Worm (Caenorhabditis elegans) whole organism, L3 larva: ENCODE results near the gene ska-3.
A peak's percentile ranks its signal among the peaks of the same experiment; 100 is the strongest.

Experiments used
- elt-1 ChIP-seq: fragments of 150-350 bp; optimal IDR thresholded peaks from 2 replicates; lab custom pipeline; 2014; ENCODE audit warnings: missing biosample characterization, missing genetic modification characterization
- nhr-12 ChIP-seq: fragments of 150-350 bp; optimal IDR thresholded peaks from 2 replicates; lab custom pipeline; 2014; ENCODE audit warnings: missing biosample characterization, missing genetic modification characterization
- nhr-23 ChIP-seq: fragments of 150-350 bp; optimal IDR thresholded peaks from 2 replicates; lab custom pipeline; 2014; ENCODE audit warnings: missing biosample characterization, missing genetic modification reagents, missing genetic modification characterization
- zag-1 ChIP-seq: fragments of 150-350 bp; optimal IDR thresholded peaks from 2 replicates; lab custom pipeline; 2014; ENCODE audit warnings: missing biosample characterization, missing genetic modification characterization

ce11 chrIII:5719105-5719831 is 40.5 kb upstream of the ska-3 start:
- TF ChIP-seq zag-1 (no peak), elt-1 (tag; lab: Kevin White, UChicago) (peak; percentile 48), nhr-12 (no peak), nhr-23 (tag; lab: Kevin White, UChicago) (no peak)
